Fruit fly (Drosophila melanogaster): Measurements from ENCODE around the gene Taf4.

Taf4 gene

DNA sequence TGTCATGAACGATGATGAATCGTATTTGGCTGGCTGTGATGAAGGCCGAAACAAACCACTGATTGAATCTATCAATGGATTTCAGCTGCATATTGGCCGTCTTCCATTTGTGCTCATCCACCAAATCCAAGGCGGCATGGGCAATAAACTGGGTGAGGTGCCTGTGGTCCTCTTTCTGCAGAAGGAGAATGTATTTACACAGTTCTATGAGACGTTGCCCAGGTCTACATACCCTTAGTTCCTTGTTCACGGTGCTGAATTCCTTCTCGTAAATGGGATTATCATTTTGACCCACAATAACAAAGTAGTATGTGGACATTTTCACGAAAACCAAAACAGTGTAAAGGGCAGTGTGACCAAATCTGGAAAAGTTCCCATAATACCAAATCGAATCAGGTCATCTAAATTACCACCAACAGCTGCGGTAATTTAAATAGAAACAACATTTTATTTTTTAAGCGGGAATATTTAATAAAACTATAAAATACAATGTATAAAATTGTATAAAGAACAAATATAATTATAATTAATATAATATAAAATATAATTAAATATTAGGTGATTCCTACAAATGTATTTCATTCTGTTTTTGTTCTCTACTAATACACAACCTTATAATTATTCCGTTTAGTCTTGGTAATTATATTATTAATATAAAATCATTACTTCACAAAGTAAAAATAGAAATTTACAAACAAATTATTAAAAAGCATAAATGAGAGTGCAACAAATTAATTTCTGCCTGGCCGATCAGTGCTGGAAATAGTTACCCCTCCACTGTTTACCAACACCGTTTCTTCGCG lies 18.5 kb downstream of the Taf4 start, which contains the start of the genes Trs20 and elg1 (continued):
- peak in 1 of 3 experiments; percentile 61 for TF ChIP-seq lola (GFP tag; optimal IDR thresholded peaks at IDR 0.05)
- no peak for TF ChIP-seq CG34224 (GFP tag; IDR thresholded peaks at IDR 0.05; ENCODE audit: partially characterized antibody)
- TF ChIP-seq CG8388 (GFP tag; optimal IDR thresholded peaks at IDR 0.05) = peak; percentile 70
- peak; percentile 70 for TF ChIP-seq PHDP (tag; optimal IDR thresholded peaks at IDR 0.05)
- peak; percentile 58; the same call in 2 of the 3 replicates for TF ChIP-seq CG34422 (GFP tag; IDR thresholded peaks at IDR 0.05)
- peak; percentile 10 for TF ChIP-seq zfh2 (GFP tag; optimal IDR thresholded peaks at IDR 0.05)
- no peak for TF ChIP-seq sc (optimal IDR thresholded peaks at IDR 0.05)
- TF ChIP-seq sc (GFP tag; optimal IDR thresholded peaks at IDR 0.05) = no peak
- no peak for TF ChIP-seq CG9215 (GFP tag; IDR thresholded peaks at IDR 0.05)
- TF ChIP-seq jigr1 (GFP tag; IDR thresholded peaks at IDR 0.05) = no peak
- TF ChIP-seq nau (GFP tag; optimal IDR thresholded peaks at IDR 0.05) = no peak
- no peak for TF ChIP-seq sna (GFP tag; IDR thresholded peaks at IDR 0.05; ENCODE audit: partially characterized antibody)
- no peak for TF ChIP-seq fu2 (GFP tag; optimal IDR thresholded peaks at IDR 0.05)
- TF ChIP-seq B-H1 (GFP tag; IDR thresholded peaks at IDR 0.05) = no peak
- TF ChIP-seq CG17328 (GFP tag; IDR thresholded peaks at IDR 0.05) = 0 out of 2 replicates have a peak, but pooled peaks have one; percentile 9
- TF ChIP-seq dysf (GFP tag; IDR thresholded peaks at IDR 0.05) = peak; percentile 45; the same call in 1 of the 3 replicates
- TF ChIP-seq eve (GFP tag; optimal IDR thresholded peaks at IDR 0.05) = no peak
- TF ChIP-seq Atf3 (GFP tag; optimal IDR thresholded peaks at IDR 0.05) = no peak
- no peak for TF ChIP-seq fd64A (GFP tag; optimal IDR thresholded peaks at IDR 0.05)
- TF ChIP-seq unpg (GFP tag; optimal IDR thresholded peaks at IDR 0.05) = peak; percentile 30
- no peak for TF ChIP-seq bab2 (GFP tag; optimal IDR thresholded peaks at IDR 0.05)
- TF ChIP-seq danr (GFP tag; IDR thresholded peaks at IDR 0.05) = no peak
- no peak for TF ChIP-seq CG7357 (GFP tag; IDR thresholded peaks at IDR 0.05)
- TF ChIP-seq CG3847 (GFP tag; IDR thresholded peaks at IDR 0.05) = peak; percentile 85
- peak; percentile 45 for TF ChIP-seq CG30403 (GFP tag; optimal IDR thresholded peaks at IDR 0.05)
- no peak for TF ChIP-seq CG10274 (GFP tag; optimal IDR thresholded peaks at IDR 0.05)
- peak; percentile 6 for TF ChIP-seq CG5245 (GFP tag; optimal IDR thresholded peaks at IDR 0.05)
- no peak for TF ChIP-seq z (GFP tag; IDR thresholded peaks at IDR 0.05)
- peak; percentile 75 for TF ChIP-seq CG17829 (tag; optimal IDR thresholded peaks at IDR 0.05)
- TF ChIP-seq CG6175 (GFP tag; IDR thresholded peaks at IDR 0.05) = no peak
- TF ChIP-seq CG11695 (GFP tag; IDR thresholded peaks at IDR 0.05) = peak; percentile 56; the same call in 2 of the 3 replicates
- TF ChIP-seq bcd (GFP tag; optimal IDR thresholded peaks at IDR 0.05) = peak; percentile 2
- peak; percentile 53 for TF ChIP-seq CG9727 (GFP tag; optimal IDR thresholded peaks at IDR 0.05)
- no peak for TF ChIP-seq CG33213 (GFP tag; optimal IDR thresholded peaks at IDR 0.05)
- peak; percentile 51 for TF ChIP-seq CG3281 (GFP tag; optimal IDR thresholded peaks at IDR 0.05)
- no peak for TF ChIP-seq psq (GFP tag; optimal IDR thresholded peaks at IDR 0.05)
- TF ChIP-seq CG7556 (GFP tag; optimal IDR thresholded peaks at IDR 0.05) = peak; percentile 66
- TF ChIP-seq CG8089 (GFP tag; optimal IDR thresholded peaks at IDR 0.05) = no peak
- TF ChIP-seq gem (tag; optimal IDR thresholded peaks at IDR 0.05) = peak; percentile 81
- TF ChIP-seq Nf-YB (GFP tag; optimal IDR thresholded peaks at IDR 0.05) = peak; percentile 54
- TF ChIP-seq nmo (GFP tag; optimal IDR thresholded peaks at IDR 0.05) = peak; percentile 66
- TF ChIP-seq Xbp1 (GFP tag; optimal IDR thresholded peaks at IDR 0.05) = peak; percentile 35
- peak; percentile 77 for TF ChIP-seq gcm (GFP tag; optimal IDR thresholded peaks at IDR 0.05)
- peak; percentile 56 for TF ChIP-seq CG10209 (GFP tag; optimal IDR thresholded peaks at IDR 0.05)
- peak; percentile 59 for TF ChIP-seq CG12659 (GFP tag; optimal IDR thresholded peaks at IDR 0.05)
- no peak for TF ChIP-seq CG18011 (GFP tag; optimal IDR thresholded peaks at IDR 0.05)
- peak; percentile 73 for TF ChIP-seq CG13424 (tag; optimal IDR thresholded peaks at IDR 0.05)
- peak; percentile 33 for TF ChIP-seq cwo (GFP tag; optimal IDR thresholded peaks at IDR 0.05)
- peak; percentile 71 for TF ChIP-seq Sox100B (GFP tag; optimal IDR thresholded peaks at IDR 0.05)

All from whole organism, embryonic.